Fruit fly (Drosophila melanogaster) whole organism, prepupa: Measurements from ENCODE around the gene Klp31E.

Experiments used
- Blimp-1 ChIP-seq: fragments of 200-800 bp; sonication (Bioruptor generic); optimal IDR thresholded peaks from 3 replicates; lab custom pipeline; 2017; ENCODE audit warnings: missing biosample characterization, missing genetic modification characterization, mild to moderate bottlenecking, moderate library complexity, missing genetic modification reagents
- CG10631 ChIP-seq: fragments of 200-800 bp; sonication (Bioruptor generic); optimal IDR thresholded peaks from 2 replicates; lab custom pipeline; 2016; ENCODE audit warnings: missing biosample characterization, missing genetic modification characterization
- CG10669 ChIP-seq: fragments of 200-800 bp; sonication (Bioruptor generic); optimal IDR thresholded peaks from 3 replicates; lab custom pipeline; 2018; ENCODE audit warnings: missing biosample characterization, mild to moderate bottlenecking, missing genetic modification characterization, moderate library complexity
- CG11762 ChIP-seq: fragments of 200-800 bp; sonication (Bioruptor generic); optimal IDR thresholded peaks from 3 replicates; lab custom pipeline; 2016; ENCODE audit warnings: missing biosample characterization, missing genetic modification characterization; ENCODE audit not compliant: insufficient read depth
- CG11902 ChIP-seq: fragments of 200-800 bp; sonication (Bioruptor generic); optimal IDR thresholded peaks from 3 replicates; lab custom pipeline; 2016; ENCODE audit warnings: missing biosample characterization, missing genetic modification characterization
- CG1621 ChIP-seq: fragments of 200-800 bp; sonication (Bioruptor generic); optimal IDR thresholded peaks from 3 replicates; lab custom pipeline; 2018; ENCODE audit warnings: missing biosample characterization, mild to moderate bottlenecking, missing genetic modification characterization
- CG16779 ChIP-seq: fragments of 200-800 bp; sonication (Bioruptor generic); optimal IDR thresholded peaks from 3 replicates; lab custom pipeline; 2017; ENCODE audit warnings: missing biosample characterization, mild to moderate bottlenecking, missing genetic modification characterization
- CG3032 ChIP-seq: fragments of 200-800 bp; optimal IDR thresholded peaks from 2 replicates; lab custom pipeline; 2019; ENCODE audit warnings: missing biosample characterization, mild to moderate bottlenecking, missing genetic modification characterization, moderate library complexity
- CG31627 ChIP-seq: fragments of 200-800 bp; sonication (Bioruptor generic); optimal IDR thresholded peaks from 3 replicates; lab custom pipeline; 2016; ENCODE audit warnings: missing biosample characterization, missing genetic modification characterization
- CG34406 ChIP-seq: fragments of 200-800 bp; sonication (Bioruptor generic); optimal IDR thresholded peaks from 3 replicates; lab custom pipeline; 2016; ENCODE audit warnings: missing biosample characterization, missing genetic modification characterization
- CG3919 ChIP-seq: fragments of 200-800 bp; sonication (Bioruptor generic); optimal IDR thresholded peaks from 3 replicates; lab custom pipeline; 2016; ENCODE audit warnings: missing biosample characterization, missing genetic modification characterization
- CG6276 ChIP-seq: fragments of 200-800 bp; sonication (Bioruptor generic); optimal IDR thresholded peaks from 2 replicates; lab custom pipeline; 2017; ENCODE audit warnings: missing biosample characterization, mild to moderate bottlenecking, missing genetic modification characterization
- CG6792 ChIP-seq: fragments of 200-800 bp; sonication (Bioruptor generic); optimal IDR thresholded peaks from 3 replicates; lab custom pipeline; 2016; ENCODE audit warnings: missing biosample characterization, missing genetic modification characterization
- CG6808 ChIP-seq: fragments of 200-800 bp; sonication (Bioruptor generic); optimal IDR thresholded peaks from 3 replicates; lab custom pipeline; 2017; ENCODE audit warnings: missing biosample characterization, missing genetic modification characterization, mild to moderate bottlenecking, moderate library complexity, missing genetic modification reagents
- CG7368 ChIP-seq: fragments of 200-800 bp; sonication (Bioruptor generic); optimal IDR thresholded peaks from 3 replicates; lab custom pipeline; 2016; ENCODE audit warnings: missing biosample characterization, missing genetic modification characterization
- CG8119 ChIP-seq: fragments of 200-800 bp; sonication (Bioruptor generic); IDR thresholded peaks from 3 replicates; pipeline ENCODE4 v1.3.6; 2022; ENCODE audit warnings: missing biosample characterization, missing genetic modification characterization
- CG9139 ChIP-seq: fragments of 200-800 bp; sonication (Bioruptor generic); optimal IDR thresholded peaks from 3 replicates; lab custom pipeline; 2017; ENCODE audit warnings: missing biosample characterization, mild to moderate bottlenecking, missing genetic modification characterization
- Eip75B ChIP-seq: fragments of 200-800 bp; sonication (Bioruptor generic); optimal IDR thresholded peaks from 3 replicates; lab custom pipeline; 2016; ENCODE audit warnings: missing biosample characterization, missing genetic modification characterization
- Eip78C ChIP-seq: fragments of 200-800 bp; sonication (Bioruptor generic); peaks from one replicate; lab custom pipeline; 2016; ENCODE audit warnings: missing biosample characterization, missing genetic modification characterization
- Ets96B ChIP-seq: fragments of 200-800 bp; optimal IDR thresholded peaks from 2 replicates; lab custom pipeline; 2019; ENCODE audit warnings: missing biosample characterization, mild to moderate bottlenecking, missing genetic modification characterization, moderate library complexity
- Gug ChIP-seq: fragments of 200-800 bp; sonication (Bioruptor generic); IDR thresholded peaks from 2 replicates; pipeline ENCODE4 v1.3.6; 2022; ENCODE audit warnings: missing biosample characterization, missing genetic modification characterization
- Hr38 ChIP-seq: sonication (Bioruptor generic); optimal IDR thresholded peaks from 2 replicates; lab custom pipeline; 2016; ENCODE audit warnings: missing biosample characterization, missing genetic modification characterization
- Hr39 ChIP-seq: fragments of 200-800 bp; sonication (Bioruptor generic); optimal IDR thresholded peaks from 2 replicates; lab custom pipeline; 2016; ENCODE audit warnings: missing biosample characterization, missing genetic modification characterization
- Lpt ChIP-seq: fragments of 200-800 bp; sonication (Bioruptor generic); optimal IDR thresholded peaks from 3 replicates; lab custom pipeline; 2016; ENCODE audit warnings: missing biosample characterization, missing genetic modification characterization
- Met ChIP-seq: fragments of 200-800 bp; sonication (Bioruptor generic); optimal IDR thresholded peaks from 3 replicates; lab custom pipeline; 2016; ENCODE audit warnings: missing biosample characterization, missing genetic modification characterization
- OdsH ChIP-seq: fragments of 200-800 bp; sonication (Bioruptor generic); optimal IDR thresholded peaks from 3 replicates; lab custom pipeline; 2016; ENCODE audit warnings: missing biosample characterization, missing genetic modification characterization
- Smox ChIP-seq: fragments of 200-800 bp; sonication (Bioruptor generic); optimal IDR thresholded peaks from 3 replicates; lab custom pipeline; 2016; ENCODE audit warnings: missing biosample characterization, missing genetic modification characterization
- Sox102F ChIP-seq: fragments of 200-800 bp; sonication (Bioruptor generic); optimal IDR thresholded peaks from 2 replicates; lab custom pipeline; 2016; ENCODE audit warnings: missing biosample characterization, mild to moderate bottlenecking, missing genetic modification characterization
- Sox15 ChIP-seq: fragments of 200-800 bp; sonication (Bioruptor generic); optimal IDR thresholded peaks from 3 replicates; lab custom pipeline; 2016; ENCODE audit warnings: missing biosample characterization, missing genetic modification characterization
- achi ChIP-seq: fragments of 200-800 bp; sonication (Bioruptor generic); optimal IDR thresholded peaks from 3 replicates; lab custom pipeline; 2016; ENCODE audit warnings: missing biosample characterization, missing genetic modification characterization
- acj6 ChIP-seq: fragments of 200-800 bp; sonication (Bioruptor generic); optimal IDR thresholded peaks from 3 replicates; lab custom pipeline; 2016; ENCODE audit warnings: missing biosample characterization, missing genetic modification characterization
- dsx ChIP-seq: fragments of 200-800 bp; optimal IDR thresholded peaks from 3 replicates; lab custom pipeline; 2019; ENCODE audit warnings: missing biosample characterization, mild to moderate bottlenecking, missing genetic modification characterization, moderate library complexity; ENCODE audit not compliant: poor library complexity, severe bottlenecking
- eg ChIP-seq: fragments of 200-800 bp; sonication (Bioruptor generic); IDR thresholded peaks from 3 replicates; pipeline ENCODE4 v1.3.6; 2022; ENCODE audit warnings: missing biosample characterization, missing genetic modification characterization
- esn ChIP-seq: fragments of 200-800 bp; sonication (Bioruptor generic); optimal IDR thresholded peaks from 2 replicates; lab custom pipeline; 2016; ENCODE audit warnings: missing biosample characterization, mild to moderate bottlenecking, missing genetic modification characterization, moderate library complexity
- fd59A ChIP-seq: fragments of 200-800 bp; sonication (Bioruptor generic); optimal IDR thresholded peaks from 2 replicates; lab custom pipeline; 2017; ENCODE audit warnings: missing biosample characterization, mild to moderate bottlenecking, missing genetic modification characterization, missing genetic modification reagents
- fd85E ChIP-seq: fragments of 200-800 bp; sonication (Bioruptor generic); optimal IDR thresholded peaks from 3 replicates; lab custom pipeline; 2016; ENCODE audit warnings: missing biosample characterization, missing genetic modification characterization
- fkh ChIP-seq: fragments of 200-800 bp; sonication (Bioruptor generic); optimal IDR thresholded peaks from 3 replicates; lab custom pipeline; 2017; ENCODE audit warnings: missing biosample characterization, mild to moderate bottlenecking, missing genetic modification characterization, moderate library complexity
- lz ChIP-seq: fragments of 200-800 bp; sonication (Bioruptor generic); optimal IDR thresholded peaks from 3 replicates; lab custom pipeline; 2016; ENCODE audit warnings: missing biosample characterization, missing genetic modification characterization
- pdm3 ChIP-seq: fragments of 200-800 bp; sonication (Bioruptor generic); optimal IDR thresholded peaks from 3 replicates; lab custom pipeline; 2016; ENCODE audit warnings: missing biosample characterization, missing genetic modification characterization
- spab ChIP-seq: fragments of 200-800 bp; sonication (Bioruptor generic); optimal IDR thresholded peaks from 2 replicates; lab custom pipeline; 2017; ENCODE audit warnings: missing biosample characterization, mild to moderate bottlenecking, missing genetic modification characterization, missing genetic modification reagents
- ss ChIP-seq, 2 experiments: fragments of 200-800 bp; sonication (Bioruptor generic); optimal IDR thresholded peaks; 2 replicates in 1 of 2; 3 replicates in 1 of 2; lab custom pipeline; 2017 to 2018; ENCODE audit warnings: mild to moderate bottlenecking in 2 of 2, missing biosample characterization in 2 of 2, missing genetic modification characterization in 2 of 2, moderate library complexity in 1 of 2
- topi ChIP-seq: fragments of 200-800 bp; sonication (Bioruptor generic); optimal IDR thresholded peaks from 3 replicates; lab custom pipeline; 2016; ENCODE audit warnings: missing biosample characterization, missing genetic modification characterization
- vri ChIP-seq: fragments of 200-800 bp; sonication (Bioruptor generic); optimal IDR thresholded peaks from 3 replicates; lab custom pipeline; 2016; ENCODE audit warnings: missing biosample characterization, mild to moderate bottlenecking, missing genetic modification characterization

Klp31E gene

DNA sequence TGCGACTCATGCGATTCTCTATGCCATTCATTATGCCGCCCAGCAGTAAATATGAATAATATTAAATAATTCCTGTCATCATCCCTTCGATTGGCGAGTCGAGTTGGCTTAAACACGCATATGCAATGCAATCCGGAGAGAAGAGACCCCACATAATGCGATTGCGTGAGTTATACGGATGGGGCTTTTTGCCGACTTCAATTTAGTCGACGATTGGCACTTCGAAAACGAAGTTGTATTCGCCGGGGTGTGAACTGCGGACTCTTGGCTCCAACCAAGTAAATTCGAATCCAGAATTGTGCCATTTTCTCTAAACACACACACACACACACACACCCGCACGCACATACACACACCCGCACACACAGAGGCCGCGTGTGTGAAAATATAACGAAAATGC is 37.5 kb upstream of the Klp31E start:
- TF ChIP-seq pdm3 (GFP tag; lab: Kevin White, UChicago) = no peak
- no peak for TF ChIP-seq ss (GFP tag; optimal IDR thresholded peaks at IDR 0.05; lab: Kevin White, UChicago)
- TF ChIP-seq Eip75B (GFP tag; lab: Kevin White, UChicago) = no peak
- TF ChIP-seq Lpt (GFP tag; lab: Kevin White, UChicago) = no peak
- TF ChIP-seq OdsH = no peak
- TF ChIP-seq CG6808 = no peak
- TF ChIP-seq Gug (GFP tag; lab: Robert Waterston, UW) = no peak
- no peak for TF ChIP-seq CG3919 (GFP tag; lab: Kevin White, UChicago)
- no peak for TF ChIP-seq topi (GFP tag; lab: Kevin White, UChicago)
- no peak for TF ChIP-seq fd59A (GFP tag; lab: Kevin White, UChicago)
- no peak for TF ChIP-seq achi (GFP tag; lab: Kevin White, UChicago)
- no peak for TF ChIP-seq CG3032 (tag; lab: Kevin White, UChicago)
- no peak for TF ChIP-seq CG8119 (GFP tag; lab: Robert Waterston, UW)
- TF ChIP-seq CG10631 = no peak
- TF ChIP-seq Ets96B (tag; lab: Kevin White, UChicago) = no peak
- no peak for TF ChIP-seq fkh (GFP tag; lab: Kevin White, UChicago)
- no peak for TF ChIP-seq CG10669 (GFP tag; lab: Kevin White, UChicago)

DNA sequence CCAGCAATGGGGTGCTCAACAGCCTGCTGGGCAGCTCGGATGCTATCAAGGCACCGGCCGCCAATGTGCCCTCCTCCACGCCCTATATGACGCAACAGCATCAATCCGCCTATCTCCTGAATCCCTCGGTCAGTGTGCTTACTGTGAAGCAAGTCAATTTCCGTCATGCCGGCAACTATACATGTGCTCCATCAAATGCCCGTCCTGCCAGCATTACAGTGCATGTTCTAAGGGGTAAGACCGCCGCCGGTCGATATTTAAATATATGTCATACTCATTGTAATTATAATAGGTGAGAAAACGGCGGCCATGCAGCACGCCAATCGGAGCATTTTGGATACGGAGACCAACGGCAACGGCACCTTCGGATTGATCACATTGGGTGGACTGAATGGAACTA is 35.2 kb upstream of the Klp31E start:
- TF ChIP-seq CG11902 (no peak), Sox102F (no peak), Blimp-1 (GFP tag; lab: Kevin White, UChicago) (no peak), CG8119 (GFP tag; lab: Robert Waterston, UW) (no peak), eg (GFP tag; lab: Robert Waterston, UW) (no peak), Sox15 (GFP tag; lab: Kevin White, UChicago) (no peak), Ets96B (tag; lab: Kevin White, UChicago) (no peak), CG1621 (no peak), esn (no peak)

DNA sequence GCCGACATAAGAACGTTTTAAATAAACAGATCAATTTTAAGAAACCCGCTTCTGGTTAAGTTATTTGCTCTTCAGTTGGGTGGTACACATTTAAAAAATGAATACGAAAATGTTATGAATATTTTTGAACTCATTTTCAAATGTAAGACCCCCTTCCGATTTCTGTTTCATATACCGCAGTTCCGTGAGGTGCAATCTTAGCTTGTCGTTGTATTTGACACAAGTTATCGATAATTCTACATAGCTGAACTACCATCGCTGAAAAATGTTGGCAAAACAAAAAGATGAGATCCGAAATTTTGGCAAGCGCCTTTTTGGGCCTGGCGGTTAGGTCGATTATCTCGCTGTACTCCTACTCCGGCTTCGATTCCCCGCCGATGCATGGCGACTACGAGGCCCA is 34.0 kb upstream of the Klp31E start, which contains the start of gene gny:
Gene gny (plus strand): TSS at position 239 of the 400 bp plus-strand sequence.
- TF ChIP-seq Eip75B (GFP tag; lab: Kevin White, UChicago) (no peak), Hr38 (GFP tag; lab: Kevin White, UChicago) (no peak), Smox (GFP tag; lab: Kevin White, UChicago) (no peak), CG7368 (GFP tag; lab: Kevin White, UChicago) (no peak), Eip78C (GFP tag; lab: Kevin White, UChicago) (peak; percentile 18), acj6 (GFP tag; lab: Kevin White, UChicago) (no peak), CG11762 (no peak)

DNA sequence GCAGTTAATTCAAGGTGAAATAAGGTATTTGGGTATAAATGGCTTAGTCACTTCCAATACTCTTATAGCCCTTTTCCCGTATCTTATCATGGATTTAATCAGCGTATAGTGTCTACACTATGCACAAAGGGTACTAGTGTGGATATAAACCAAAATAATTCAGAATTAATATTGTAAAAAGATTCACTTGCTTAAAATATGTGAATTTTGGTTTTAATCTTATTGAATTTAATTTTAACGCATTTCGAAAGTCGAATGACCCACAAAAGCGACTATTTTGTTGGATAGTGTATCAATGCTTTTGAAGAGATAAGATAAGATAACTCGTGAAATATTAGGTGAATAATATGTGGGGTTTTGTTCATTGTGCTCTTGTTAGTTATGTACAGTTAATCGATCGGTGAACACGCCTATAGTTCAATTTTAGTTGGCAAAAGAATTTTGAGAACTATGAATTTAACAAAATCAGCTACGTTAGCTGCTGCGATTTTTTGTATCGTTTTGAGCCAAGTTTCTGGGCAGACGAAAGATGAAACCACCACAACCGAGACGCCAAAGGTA is 31.8 kb upstream of the Klp31E start, which contains the start of gene CG5096:
Gene CG5096 (plus strand): TSS at position 374 of the 561 bp plus-strand sequence.
- TF ChIP-seq acj6 (GFP tag; lab: Kevin White, UChicago) (peak; percentile 60), CG34406 (GFP tag; lab: Kevin White, UChicago) (peak; percentile 73), CG11762 (peak; percentile 34), CG16779 (tag; lab: Kevin White, UChicago) (no peak), CG11902 (peak; percentile 14), fd59A (GFP tag; lab: Kevin White, UChicago) (no peak), CG8119 (GFP tag; lab: Robert Waterston, UW) (no peak; the same call in 1 of the 3 replicates), CG3032 (tag; lab: Kevin White, UChicago) (peak; percentile 39), Hr38 (GFP tag; lab: Kevin White, UChicago) (no peak), CG6276 (GFP tag; lab: Kevin White, UChicago) (no peak), Sox15 (GFP tag; lab: Kevin White, UChicago) (no peak), lz (GFP tag; lab: Kevin White, UChicago) (peak; percentile 66), pdm3 (GFP tag; lab: Kevin White, UChicago) (no peak), OdsH (peak; percentile 55), vri (no peak), spab (GFP tag; lab: Kevin White, UChicago) (no peak), CG31627 (peak; percentile 59), dsx (GFP tag; lab: Kevin White, UChicago) (peak; percentile 29), fd85E (GFP tag; lab: Kevin White, UChicago) (no peak), CG6792 (GFP tag; lab: Kevin White, UChicago) (peak; percentile 69), Hr39 (GFP tag; lab: Kevin White, UChicago) (no peak), fkh (GFP tag; lab: Kevin White, UChicago) (peak; percentile 33), CG6808 (no peak), Met (GFP tag; lab: Kevin White, UChicago) (peak; percentile 80), esn (peak; percentile 81), ss (GFP tag; optimal IDR thresholded peaks at IDR 0.05; lab: Kevin White, UChicago) (no peak), CG9139 (GFP tag; lab: Kevin White, UChicago) (no peak), CG7368 (GFP tag; lab: Kevin White, UChicago) (peak; percentile 51), eg (GFP tag; lab: Robert Waterston, UW) (no peak)
